Fruit fly (Drosophila melanogaster): ENCODE data around the gene CG32563.

The CG32563 gene

dm6 chrX:17181264-17182198 is 26.7 kb upstream of the CG32563 start (continued):
- TF ChIP-seq CG13775 (GFP tag; optimal IDR thresholded peaks at IDR 0.05) = peak; percentile 1
- peak; percentile 43 for TF ChIP-seq gcm (GFP tag; optimal IDR thresholded peaks at IDR 0.05)
- no peak for TF ChIP-seq Rfx (GFP tag; IDR thresholded peaks at IDR 0.05)
- TF ChIP-seq scrt (GFP tag; optimal IDR thresholded peaks at IDR 0.05) = no peak
- TF ChIP-seq CG2120 (GFP tag; optimal IDR thresholded peaks at IDR 0.05) = no peak
- peak; percentile 42 for TF ChIP-seq CG10979 (tag; optimal IDR thresholded peaks at IDR 0.05)
- TF ChIP-seq CG17359 (tag; optimal IDR thresholded peaks at IDR 0.05) = peak; percentile 55
- no peak for TF ChIP-seq pnt (GFP tag; optimal IDR thresholded peaks at IDR 0.05)
- TF ChIP-seq Ada2b (GFP tag; IDR thresholded peaks at IDR 0.05) = 0 out of 2 replicates have a peak, but pooled peaks have one; percentile 28
- TF ChIP-seq odd (GFP tag; optimal IDR thresholded peaks at IDR 0.05) = no peak
- no peak for TF ChIP-seq CG10274 (GFP tag; optimal IDR thresholded peaks at IDR 0.05)
- no peak for TF ChIP-seq Opbp (GFP tag; IDR thresholded peaks at IDR 0.05; ENCODE audit: partially characterized antibody)
- TF ChIP-seq disco-r (GFP tag; optimal IDR thresholded peaks at IDR 0.05) = no peak
- TF ChIP-seq ara (GFP tag; IDR thresholded peaks at IDR 0.05) = no peak
- no peak for TF ChIP-seq chm (GFP tag; IDR thresholded peaks at IDR 0.05)
- no peak for TF ChIP-seq Mes4 (GFP tag; optimal IDR thresholded peaks at IDR 0.05)
- TF ChIP-seq Dek (tag; optimal IDR thresholded peaks at IDR 0.05) = no peak
- TF ChIP-seq hkb (optimal IDR thresholded peaks at IDR 0.05) = no peak
- peak; percentile 52; the same call in 1 of the 2 replicates for TF ChIP-seq hkb (GFP tag; IDR thresholded peaks at IDR 0.05)
- no peak for TF ChIP-seq fd102C (GFP tag; optimal IDR thresholded peaks at IDR 0.05)
- no peak for TF ChIP-seq gfzf (GFP tag; optimal IDR thresholded peaks at IDR 0.05)
- peak; percentile 38 for TF ChIP-seq grau (tag; optimal IDR thresholded peaks at IDR 0.05)
- peak; percentile 42 for TF ChIP-seq CG4424 (GFP tag; optimal IDR thresholded peaks at IDR 0.05)
- no peak for TF ChIP-seq gro (GFP tag; optimal IDR thresholded peaks at IDR 0.05)
- no peak for TF ChIP-seq CG11093 (GFP tag; IDR thresholded peaks at IDR 0.05)
- no peak for TF ChIP-seq fru (optimal IDR thresholded peaks at IDR 0.05)
- no peak for TF ChIP-seq CG16863 (GFP tag; optimal IDR thresholded peaks at IDR 0.05)
- no peak for TF ChIP-seq Rx (GFP tag; IDR thresholded peaks at IDR 0.05)
- TF ChIP-seq prd (optimal IDR thresholded peaks at IDR 0.05) = no peak
- peak; percentile 21; the same call in 1 of the 3 replicates for TF ChIP-seq prd (GFP tag; IDR thresholded peaks at IDR 0.05)
- TF ChIP-seq Antp (GFP tag; optimal IDR thresholded peaks at IDR 0.05) = no peak
- TF ChIP-seq Ets97D (GFP tag; optimal IDR thresholded peaks at IDR 0.05) = no peak
- TF ChIP-seq CG3995 (GFP tag; optimal IDR thresholded peaks at IDR 0.05) = no peak
- no peak for TF ChIP-seq toy (GFP tag; IDR thresholded peaks at IDR 0.05)
- no peak for TF ChIP-seq CG18764 (GFP tag; optimal IDR thresholded peaks at IDR 0.05)
- TF ChIP-seq her (GFP tag; optimal IDR thresholded peaks at IDR 0.05) = no peak
- 0 out of 4 replicates have a peak, but pooled peaks have one; percentile 27 for TF ChIP-seq chinmo (GFP tag; IDR thresholded peaks at IDR 0.05; ENCODE audit: partially characterized antibody)
- no peak for TF ChIP-seq zf30C (GFP tag; optimal IDR thresholded peaks at IDR 0.05)
- no peak for TF ChIP-seq cas (GFP tag; IDR thresholded peaks at IDR 0.05)
- no peak for TF ChIP-seq aop (GFP tag; IDR thresholded peaks at IDR 0.05)
- no peak for TF ChIP-seq CG32767 (GFP tag; IDR thresholded peaks at IDR 0.05)
- TF ChIP-seq Blimp-1 (GFP tag; optimal IDR thresholded peaks at IDR 0.05) = peak; percentile 92
- TF ChIP-seq PHDP (tag; optimal IDR thresholded peaks at IDR 0.05) = peak; percentile 34
- TF ChIP-seq Med (GFP tag) = peak; percentile 36
- TF ChIP-seq CG15601 (tag; optimal IDR thresholded peaks at IDR 0.05) = peak; percentile 4
- TF ChIP-seq CG7372 (GFP tag; IDR thresholded peaks at IDR 0.05) = no peak
- no peak for TF ChIP-seq CG9437 (GFP tag; optimal IDR thresholded peaks at IDR 0.05)
- peak; percentile 4 for TF ChIP-seq CG12769 (tag; optimal IDR thresholded peaks at IDR 0.05)
